Fruit fly (Drosophila melanogaster) whole organism, wandering third instar larva: Measurements from ENCODE around the gene CG6195.

Source experiments
- GATAd ChIP-seq: sonication (Bioruptor generic); optimal IDR thresholded peaks from 2 replicates; lab custom pipeline; 2016; ENCODE audit warnings: missing biosample characterization, missing genetic modification characterization
- Sp1 ChIP-seq: fragments of 200-800 bp; sonication (Bioruptor generic); optimal IDR thresholded peaks from 3 replicates; lab custom pipeline; 2019; ENCODE audit warnings: missing biosample characterization, mild to moderate bottlenecking, missing genetic modification characterization, moderate library complexity
- psq ChIP-seq: fragments of 200-800 bp; sonication (Bioruptor generic); optimal IDR thresholded peaks from 3 replicates; lab custom pipeline; 2017; ENCODE audit warnings: missing biosample characterization, mild to moderate bottlenecking, missing genetic modification characterization, moderate library complexity
- sv ChIP-seq: fragments of 200-800 bp; sonication (Bioruptor generic); optimal IDR thresholded peaks from 3 replicates; lab custom pipeline; 2016; ENCODE audit warnings: missing biosample characterization, missing genetic modification characterization

dm6 chr3R:19602996-19603395 is 45.2 kb downstream of the CG6195 start, which contains the start of gene CG7342:
- TF ChIP-seq Sp1 (GFP tag; lab: Kevin White, UChicago) (no peak), sv (GFP tag; lab: Kevin White, UChicago) (no peak), GATAd (GFP tag; lab: Kevin White, UChicago) (no peak), psq (GFP tag; lab: Kevin White, UChicago) (peak; percentile 57)
